Worm (Caenorhabditis elegans): ENCODE measurements around the gene srlf-26.

ce11 chrIV:13707894-13708293, 29.1 kb downstream of the srlf-26 start:
- TF ChIP-seq nhr-80 (tag; optimal IDR thresholded peaks at IDR 0.05) (peak; percentile 78), zim-3 (tag; optimal IDR thresholded peaks at IDR 0.05) (no peak), ztf-18 (tag; optimal IDR thresholded peaks at IDR 0.05) (no peak), ceh-27 (GFP tag; optimal IDR thresholded peaks at IDR 0.05) (no peak)
